Worm (Caenorhabditis elegans): ENCODE measurements around the gene mxl-1.

- TF ChIP-seq fos-1 (tag; optimal IDR thresholded peaks at IDR 0.05) (no peak), ceh-82 (tag; optimal IDR thresholded peaks at IDR 0.05) (no peak), elt-3 (tag; optimal IDR thresholded peaks at IDR 0.05) (no peak), nhr-77 (tag; optimal IDR thresholded peaks at IDR 0.05) (no peak), snpc-4 (tag; optimal IDR thresholded peaks at IDR 0.05) (no peak)
These were observed 7.8 kb downstream of the mxl-1 start, which contains the start of gene srsx-33 for ce11 chrV:11252429-11252828.

All from whole organism, L3 larva.